Worm (Caenorhabditis elegans): ENCODE measurements around the gene C01B10.44.

Gene C01B10.44

DNA sequence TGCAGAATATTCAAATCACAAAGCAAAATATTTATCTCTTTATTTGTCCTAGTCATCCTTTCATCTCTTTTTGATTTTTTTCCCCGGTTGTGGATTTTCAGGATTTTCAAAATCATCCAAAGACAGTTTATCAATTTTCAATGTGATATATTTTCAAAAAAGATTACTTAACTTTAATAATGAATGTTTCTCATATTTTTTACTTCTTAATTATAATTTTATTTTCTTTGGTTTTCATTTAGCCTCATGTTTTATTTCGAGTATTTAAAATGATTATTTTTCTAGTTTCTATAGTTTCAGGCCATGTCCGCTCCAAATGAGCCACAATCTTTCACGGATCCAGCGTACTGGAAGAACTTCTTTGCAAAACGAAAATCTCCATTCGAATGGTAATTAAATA lies 11.3 kb downstream of the C01B10.44 start, which contains the start of gene metl-13:
Gene metl-13 (plus strand): TSS at position 301 of the 400 bp plus-strand sequence.
- TF ChIP-seq ztf-29 (GFP tag; IDR thresholded peaks at IDR 0.05) (no peak), cog-1 (tag; optimal IDR thresholded peaks at IDR 0.05) (no peak), flt-1 (GFP tag; IDR thresholded peaks at IDR 0.05) (no peak), tab-1 (GFP tag; IDR thresholded peaks at IDR 0.05) (no peak), klf-2 (GFP tag; conservative IDR thresholded peaks at IDR 0.05) (no peak), ztf-23 (GFP tag; IDR thresholded peaks at IDR 0.05) (no peak), ref-1 (GFP tag; conservative IDR thresholded peaks at IDR 0.05) (no peak), T22C8.4 (GFP tag; IDR thresholded peaks at IDR 0.05) (no peak), med-1 (GFP tag; optimal IDR thresholded peaks at IDR 0.05; ENCODE audit: insufficient read depth) (no peak)

DNA sequence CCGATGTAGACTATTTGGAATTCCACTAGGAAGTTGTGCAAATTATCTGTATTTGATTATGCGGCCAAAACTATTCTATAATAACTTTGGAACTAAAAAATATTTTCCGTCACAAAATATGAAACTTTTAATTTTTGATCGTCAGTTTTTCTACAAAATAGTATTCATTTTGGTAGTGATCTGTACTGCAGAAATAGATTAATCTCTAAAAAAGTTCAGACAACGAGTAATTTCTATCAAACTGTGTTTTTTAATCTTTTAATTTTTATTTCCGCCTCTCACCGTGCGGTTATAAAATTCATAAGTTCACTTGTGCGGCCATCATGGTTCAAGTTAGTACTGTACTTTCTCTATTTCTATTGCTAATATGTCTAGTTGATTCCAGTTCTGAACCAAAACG lies 14.8 kb downstream of the C01B10.44 start, which contains the start of gene C01B10.7:
Gene C01B10.7 (plus strand): TSS at position 301 of the 400 bp plus-strand sequence.
- TF ChIP-seq T22C8.4 (GFP tag; IDR thresholded peaks at IDR 0.05) = no peak
- no peak for TF ChIP-seq flt-1 (GFP tag; IDR thresholded peaks at IDR 0.05)
- no peak for TF ChIP-seq cog-1 (tag; optimal IDR thresholded peaks at IDR 0.05)
- TF ChIP-seq ztf-29 (GFP tag; IDR thresholded peaks at IDR 0.05) = no peak
- TF ChIP-seq tab-1 (GFP tag; IDR thresholded peaks at IDR 0.05) = no peak
- TF ChIP-seq ztf-23 (GFP tag; IDR thresholded peaks at IDR 0.05) = no peak
- TF ChIP-seq ref-1 (GFP tag; conservative IDR thresholded peaks at IDR 0.05) = no peak
- no peak for TF ChIP-seq med-1 (GFP tag; optimal IDR thresholded peaks at IDR 0.05; ENCODE audit: insufficient read depth)
- TF ChIP-seq klf-2 (GFP tag; conservative IDR thresholded peaks at IDR 0.05) = no peak

ce11 chrIV:6639880-6640279 lies 16.4 kb downstream of the C01B10.44 start, which contains the start of gene C01B10.6:
Gene C01B10.6 (plus strand): TSS chrIV:6640180.
- TF ChIP-seq flt-1 (GFP tag; IDR thresholded peaks at IDR 0.05) (no peak), T22C8.4 (GFP tag; IDR thresholded peaks at IDR 0.05) (no peak), ref-1 (GFP tag; conservative IDR thresholded peaks at IDR 0.05) (no peak), med-1 (GFP tag; optimal IDR thresholded peaks at IDR 0.05; ENCODE audit: insufficient read depth) (no peak), ztf-29 (GFP tag; IDR thresholded peaks at IDR 0.05) (no peak), ztf-23 (GFP tag; IDR thresholded peaks at IDR 0.05) (no peak), cog-1 (tag; optimal IDR thresholded peaks at IDR 0.05) (no peak), tab-1 (GFP tag; IDR thresholded peaks at IDR 0.05) (no peak), klf-2 (GFP tag; conservative IDR thresholded peaks at IDR 0.05) (no peak)

DNA sequence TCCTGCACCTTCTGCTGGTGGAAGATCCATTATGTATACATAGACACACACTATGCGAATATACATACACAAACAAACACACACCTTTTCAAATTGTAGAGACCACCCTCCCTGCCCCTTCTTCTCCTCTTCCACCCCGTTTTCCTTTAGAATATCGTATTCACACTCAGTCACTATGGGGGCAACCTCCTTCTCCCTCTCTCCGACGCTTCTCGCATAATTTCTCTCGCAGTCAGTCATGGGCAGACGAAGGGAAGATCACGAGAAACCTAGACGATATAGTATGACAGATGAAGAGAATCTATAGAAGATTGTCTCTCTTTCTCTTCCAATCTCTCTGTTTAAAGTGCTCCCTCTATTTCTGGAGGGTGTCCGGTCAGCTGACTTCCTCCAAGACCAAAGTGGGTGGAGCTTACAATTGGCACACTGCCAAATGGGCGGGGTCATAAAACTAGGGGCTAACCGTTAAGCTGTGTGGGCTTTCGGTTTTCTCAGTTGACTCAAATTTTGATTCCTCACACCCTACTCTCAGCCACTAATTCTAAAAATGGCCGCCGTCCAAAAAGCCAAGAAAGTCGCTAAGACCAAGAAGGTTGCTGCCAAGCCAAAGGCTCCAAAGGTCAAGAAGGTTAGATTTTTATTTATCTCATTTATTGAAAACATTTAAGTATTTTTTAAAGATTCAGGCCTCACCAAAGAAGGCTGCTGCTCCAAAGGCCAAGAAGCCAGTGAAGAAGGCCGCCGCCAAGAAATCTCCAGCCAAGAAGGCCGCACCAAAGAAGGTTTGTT lies 22.6 kb downstream of the C01B10.44 start, which contains the start of gene hil-7:
Gene hil-7 (plus strand): TSS at position 446 of the 789 bp plus-strand sequence.
- no peak for TF ChIP-seq klf-2 (GFP tag; conservative IDR thresholded peaks at IDR 0.05)
- TF ChIP-seq med-1 (GFP tag; optimal IDR thresholded peaks at IDR 0.05; ENCODE audit: insufficient read depth) = no peak
- 0 out of 2 replicates have a peak, but pooled peaks have one; percentile 36 for TF ChIP-seq tab-1 (GFP tag; IDR thresholded peaks at IDR 0.05)
- TF ChIP-seq T22C8.4 (GFP tag; IDR thresholded peaks at IDR 0.05) = no peak
- TF ChIP-seq flt-1 (GFP tag; IDR thresholded peaks at IDR 0.05) = no peak; the same call in 1 of the 2 replicates
- TF ChIP-seq ztf-23 (GFP tag; IDR thresholded peaks at IDR 0.05) = peak; percentile 62
- peak; percentile 74 for TF ChIP-seq cog-1 (tag; optimal IDR thresholded peaks at IDR 0.05)
- 0 out of 2 replicates have a peak, but pooled peaks have one; percentile 12 for TF ChIP-seq ref-1 (GFP tag; conservative IDR thresholded peaks at IDR 0.05)
- peak; percentile 30; the same call in 1 of the 2 replicates for TF ChIP-seq ztf-29 (GFP tag; IDR thresholded peaks at IDR 0.05)

ce11 chrIV:6646905-6647304 lies 23.4 kb downstream of the C01B10.44 start:
- TF ChIP-seq med-1 (GFP tag; optimal IDR thresholded peaks at IDR 0.05; ENCODE audit: insufficient read depth) (no peak), flt-1 (GFP tag; IDR thresholded peaks at IDR 0.05) (no peak), ztf-29 (GFP tag; IDR thresholded peaks at IDR 0.05) (no peak), ztf-23 (GFP tag; IDR thresholded peaks at IDR 0.05) (no peak), cog-1 (tag; optimal IDR thresholded peaks at IDR 0.05) (no peak), tab-1 (GFP tag; IDR thresholded peaks at IDR 0.05) (no peak), ref-1 (GFP tag; conservative IDR thresholded peaks at IDR 0.05) (no peak), T22C8.4 (GFP tag; IDR thresholded peaks at IDR 0.05) (no peak), klf-2 (GFP tag; conservative IDR thresholded peaks at IDR 0.05) (no peak)

DNA sequence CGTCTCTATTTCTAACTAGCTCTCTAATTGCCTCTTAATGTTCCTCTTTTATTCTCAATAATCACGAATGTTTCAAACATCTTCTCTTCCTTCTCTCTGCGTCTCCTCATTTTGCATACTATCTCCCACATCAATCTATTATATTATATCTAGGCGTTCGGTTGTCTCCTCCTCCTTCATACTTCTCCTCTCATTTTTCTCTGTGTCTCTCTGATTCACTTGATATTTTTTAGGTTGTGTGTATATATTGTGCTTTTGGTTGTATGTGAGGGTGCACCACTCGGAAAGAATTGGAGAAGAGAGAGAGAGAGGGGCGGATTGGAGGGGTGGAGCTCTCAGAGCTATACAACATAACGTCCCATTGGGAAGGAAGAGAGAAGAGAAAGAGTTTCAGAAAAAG lies 25.1 kb downstream of the C01B10.44 start:
- TF ChIP-seq tab-1 (GFP tag; IDR thresholded peaks at IDR 0.05) = 0 out of 2 replicates have a peak, but pooled peaks have one; percentile 19
- TF ChIP-seq flt-1 (GFP tag; IDR thresholded peaks at IDR 0.05) = 0 out of 2 replicates have a peak, but pooled peaks have one; percentile 37
- no peak for TF ChIP-seq med-1 (GFP tag; optimal IDR thresholded peaks at IDR 0.05; ENCODE audit: insufficient read depth)
- no peak for TF ChIP-seq T22C8.4 (GFP tag; IDR thresholded peaks at IDR 0.05)
- TF ChIP-seq ztf-23 (GFP tag; IDR thresholded peaks at IDR 0.05) = peak; percentile 62
- TF ChIP-seq klf-2 (GFP tag; conservative IDR thresholded peaks at IDR 0.05) = no peak
- no peak for TF ChIP-seq ref-1 (GFP tag; conservative IDR thresholded peaks at IDR 0.05)
- no peak for TF ChIP-seq ztf-29 (GFP tag; IDR thresholded peaks at IDR 0.05)
- TF ChIP-seq cog-1 (tag; optimal IDR thresholded peaks at IDR 0.05) = peak; percentile 86

ce11 chrIV:6652479-6653022 lies 29.1 kb downstream of the C01B10.44 start:
- TF ChIP-seq T22C8.4 (GFP tag; IDR thresholded peaks at IDR 0.05) = no peak
- TF ChIP-seq ref-1 (GFP tag; conservative IDR thresholded peaks at IDR 0.05) = no peak
- no peak for TF ChIP-seq med-1 (GFP tag; optimal IDR thresholded peaks at IDR 0.05; ENCODE audit: insufficient read depth)
- TF ChIP-seq cog-1 (tag; optimal IDR thresholded peaks at IDR 0.05) = no peak
- no peak for TF ChIP-seq ztf-23 (GFP tag; IDR thresholded peaks at IDR 0.05)
- TF ChIP-seq ztf-29 (GFP tag; IDR thresholded peaks at IDR 0.05) = no peak

ce11 chrIV:6653663-6654201 lies 30.2 kb downstream of the C01B10.44 start:
- no peak for TF ChIP-seq flt-1 (GFP tag; IDR thresholded peaks at IDR 0.05)
- no peak for TF ChIP-seq ztf-23 (GFP tag; IDR thresholded peaks at IDR 0.05)
- TF ChIP-seq tab-1 (GFP tag; IDR thresholded peaks at IDR 0.05) = no peak
- no peak for TF ChIP-seq ref-1 (GFP tag; conservative IDR thresholded peaks at IDR 0.05)
- no peak for TF ChIP-seq klf-2 (GFP tag; conservative IDR thresholded peaks at IDR 0.05)
- no peak for TF ChIP-seq ztf-29 (GFP tag; IDR thresholded peaks at IDR 0.05)
- TF ChIP-seq med-1 (GFP tag; optimal IDR thresholded peaks at IDR 0.05; ENCODE audit: insufficient read depth) = no peak
- no peak for TF ChIP-seq cog-1 (tag; optimal IDR thresholded peaks at IDR 0.05)
- no peak for TF ChIP-seq T22C8.4 (GFP tag; IDR thresholded peaks at IDR 0.05)

Measured in whole organism, midembryonic.